Fruit fly (Drosophila melanogaster) whole organism, embryonic: Measurements from ENCODE around the gene CG3434.

Experiments
- B-H2 ChIP-seq: fragments of 200-800 bp; sonication (Bioruptor generic); optimal IDR thresholded peaks from 2 replicates; lab custom pipeline; 2018; ENCODE audit warnings: missing biosample characterization, mild to moderate bottlenecking, missing genetic modification characterization
- CG1024 ChIP-seq: fragments of 200-800 bp; sonication (Bioruptor generic); IDR thresholded peaks from 2 replicates; pipeline ENCODE4 v1.3.6; 2022; ENCODE audit warnings: missing biosample characterization, missing genetic modification characterization
- CG10543 ChIP-seq: fragments of 200-800 bp; sonication (Bioruptor generic); optimal IDR thresholded peaks from 3 replicates; lab custom pipeline; 2017; ENCODE audit warnings: missing biosample characterization, mild to moderate bottlenecking, missing genetic modification characterization, moderate library complexity
- CG10654 ChIP-seq: fragments of 200-800 bp; sonication (Bioruptor generic); optimal IDR thresholded peaks from 2 replicates; lab custom pipeline; 2016; ENCODE audit warnings: missing biosample characterization, missing genetic modification characterization
- CG11696 ChIP-seq: fragments of 200-800 bp; sonication (Bioruptor generic); IDR thresholded peaks from 2 replicates; pipeline ENCODE4 v1.3.6; 2022; ENCODE audit warnings: missing biosample characterization, missing genetic modification characterization
- CG12942 ChIP-seq: fragments of 200-800 bp; sonication (Bioruptor generic); optimal IDR thresholded peaks from 3 replicates; lab custom pipeline; 2016; ENCODE audit warnings: missing biosample characterization, missing genetic modification characterization
- CG13424 ChIP-seq: fragments of 200-800 bp; sonication (Bioruptor generic); optimal IDR thresholded peaks from 2 replicates; lab custom pipeline; 2019; ENCODE audit warnings: missing biosample characterization, mild to moderate bottlenecking, missing genetic modification characterization, moderate library complexity
- CG14441 ChIP-seq: fragments of 200-800 bp; sonication (Bioruptor generic); IDR thresholded peaks from 2 replicates; pipeline ENCODE4 v1.3.6; 2022; ENCODE audit warnings: missing biosample characterization, missing genetic modification characterization
- CG17186 ChIP-seq: fragments of 200-800 bp; sonication (Bioruptor generic); optimal IDR thresholded peaks from 3 replicates; lab custom pipeline; 2017; ENCODE audit warnings: missing biosample characterization, missing genetic modification reagents, missing genetic modification characterization
- CG17829 ChIP-seq: fragments of 200-800 bp; optimal IDR thresholded peaks from 2 replicates; lab custom pipeline; 2019; ENCODE audit warnings: missing biosample characterization, mild to moderate bottlenecking, missing genetic modification characterization, moderate library complexity
- CG17912 ChIP-seq: fragments of 200-800 bp; sonication (Bioruptor generic); optimal IDR thresholded peaks from 2 replicates; lab custom pipeline; 2018; ENCODE audit warnings: missing biosample characterization, mild to moderate bottlenecking, missing genetic modification characterization
- CG2712 ChIP-seq: fragments of 200-800 bp; optimal IDR thresholded peaks from 3 replicates; lab custom pipeline; 2019; ENCODE audit warnings: missing biosample characterization, mild to moderate bottlenecking, missing genetic modification characterization, moderate library complexity
- CG34224 ChIP-seq: fragments of 200-800 bp; sonication (Bioruptor generic); IDR thresholded peaks from 3 replicates; pipeline ENCODE4 v1.3.6; 2022; ENCODE audit warnings: missing biosample characterization, missing genetic modification characterization; ENCODE audit not compliant: partially characterized antibody
- CG34422 ChIP-seq: fragments of 200-800 bp; sonication (Bioruptor generic); IDR thresholded peaks from 3 replicates; pipeline ENCODE4 v1.3.6; 2022; ENCODE audit warnings: missing biosample characterization, missing genetic modification characterization
- CG4282 ChIP-seq: fragments of 200-800 bp; sonication (Bioruptor generic); optimal IDR thresholded peaks from 2 replicates; lab custom pipeline; 2016; ENCODE audit warnings: missing biosample characterization, missing genetic modification characterization
- CG5180 ChIP-seq: fragments of 200-800 bp; sonication (Bioruptor generic); optimal IDR thresholded peaks from 3 replicates; lab custom pipeline; 2017; ENCODE audit warnings: missing biosample characterization, missing genetic modification characterization, mild to moderate bottlenecking, moderate library complexity, missing genetic modification reagents
- CG8281 ChIP-seq: fragments of 200-800 bp; sonication (Bioruptor generic); optimal IDR thresholded peaks from 2 replicates; lab custom pipeline; 2018; ENCODE audit warnings: missing biosample characterization, mild to moderate bottlenecking, missing genetic modification characterization, moderate library complexity
- CG8478 ChIP-seq: fragments of >200 bp; optimal IDR thresholded peaks from 2 replicates; lab custom pipeline; 2018
- CG8765 ChIP-seq: fragments of 200-800 bp; sonication (Bioruptor generic); IDR thresholded peaks from 2 replicates; pipeline ENCODE4 v1.3.6; 2022; ENCODE audit warnings: missing biosample characterization, missing genetic modification characterization
- CG9797 ChIP-seq: fragments of 200-800 bp; sonication (Bioruptor generic); optimal IDR thresholded peaks from 3 replicates; lab custom pipeline; 2018; ENCODE audit warnings: missing biosample characterization, mild to moderate bottlenecking, missing genetic modification characterization
- CG9932 ChIP-seq: fragments of 200-800 bp; sonication (Bioruptor generic); IDR thresholded peaks from 2 replicates; pipeline ENCODE4 v1.3.6; 2022; ENCODE audit warnings: missing biosample characterization, missing genetic modification characterization
- Dfd ChIP-seq, 2 experiments: fragments of >200 bp; optimal IDR thresholded peaks; 2 replicates each; lab custom pipeline; 2017; ENCODE audit warnings: missing biosample characterization in 2 of 2, missing genetic modification characterization in 2 of 2
- H2.0 ChIP-seq: fragments of 200-800 bp; sonication (Bioruptor generic); IDR thresholded peaks from 2 replicates; pipeline ENCODE4 v1.3.6; 2022; ENCODE audit warnings: missing biosample characterization, missing genetic modification characterization
- MBD-R2 ChIP-seq: fragments of 200-800 bp; sonication (Bioruptor generic); IDR thresholded peaks from 2 replicates; pipeline ENCODE4 v1.3.6; 2022; ENCODE audit warnings: missing biosample characterization, missing genetic modification characterization
- Mad ChIP-seq: fragments of 200-800 bp; sonication (Bioruptor generic); optimal IDR thresholded peaks from 2 replicates; lab custom pipeline; 2016; ENCODE audit warnings: missing biosample characterization, missing genetic modification characterization
- Meics ChIP-seq: fragments of 200-800 bp; sonication (Bioruptor generic); optimal IDR thresholded peaks from 2 replicates; lab custom pipeline; 2017; ENCODE audit warnings: missing biosample characterization, mild to moderate bottlenecking, missing genetic modification characterization
- NK7.1 ChIP-seq: fragments of 200-800 bp; sonication (Bioruptor generic); optimal IDR thresholded peaks from 3 replicates; lab custom pipeline; 2016; ENCODE audit warnings: missing biosample characterization, missing genetic modification characterization
- Spps ChIP-seq: fragments of 200-800 bp; sonication (Bioruptor generic); optimal IDR thresholded peaks from 2 replicates; lab custom pipeline; 2018; ENCODE audit warnings: missing biosample characterization, mild to moderate bottlenecking, missing genetic modification characterization
- bbx ChIP-seq: fragments of 200-800 bp; sonication (Bioruptor generic); IDR thresholded peaks from 2 replicates; pipeline ENCODE4 v1.3.6; 2022; ENCODE audit warnings: missing biosample characterization, missing genetic modification characterization; ENCODE audit not compliant: partially characterized antibody
- caup ChIP-seq: fragments of 200-800 bp; sonication (Bioruptor generic); optimal IDR thresholded peaks from 3 replicates; lab custom pipeline; 2017; ENCODE audit warnings: missing biosample characterization, mild to moderate bottlenecking, missing genetic modification characterization, moderate library complexity; ENCODE audit not compliant: severe bottlenecking
- chm ChIP-seq: fragments of 200-800 bp; sonication (Bioruptor generic); IDR thresholded peaks from 2 replicates; pipeline ENCODE4 v1.3.6; 2022; ENCODE audit warnings: missing biosample characterization, missing genetic modification characterization
- corto ChIP-seq: fragments of 200-800 bp; sonication (Bioruptor generic); optimal IDR thresholded peaks from 2 replicates; lab custom pipeline; 2016; ENCODE audit warnings: missing biosample characterization, mild to moderate bottlenecking, missing genetic modification characterization, moderate library complexity
- ewg ChIP-seq: fragments of 200-800 bp; sonication (Bioruptor generic); optimal IDR thresholded peaks from 3 replicates; lab custom pipeline; 2017; ENCODE audit warnings: mild to moderate bottlenecking, missing biosample characterization, missing genetic modification reagents, missing genetic modification characterization
- ftz-f1 ChIP-seq: fragments of 200-800 bp; sonication (Bioruptor generic); optimal IDR thresholded peaks from 2 replicates; lab custom pipeline; 2016; ENCODE audit warnings: missing biosample characterization, missing genetic modification characterization
- her ChIP-seq: fragments of 200-800 bp; sonication (Bioruptor generic); optimal IDR thresholded peaks from 2 replicates; lab custom pipeline; 2016; ENCODE audit warnings: missing biosample characterization, missing genetic modification characterization
- inv ChIP-seq: fragments of 200-800 bp; sonication (Bioruptor generic); IDR thresholded peaks from 2 replicates; pipeline ENCODE4 v1.3.6; 2022; ENCODE audit warnings: missing biosample characterization, missing genetic modification characterization; ENCODE audit not compliant: partially characterized antibody
- kni ChIP-seq: fragments of 200-800 bp; sonication (Bioruptor generic); optimal IDR thresholded peaks from 3 replicates; lab custom pipeline; 2017; ENCODE audit warnings: mild to moderate bottlenecking, missing biosample characterization, missing genetic modification reagents, missing genetic modification characterization
- lola ChIP-seq, 3 experiments: fragments of >200 bp in 2 of 3; fragments of 200-800 bp in 1 of 3; sonication (Bioruptor generic) in 1 of 3; optimal IDR thresholded peaks; 2 replicates each; lab custom pipeline; 2017 to 2019; ENCODE audit warnings: missing biosample characterization in 3 of 3, missing genetic modification characterization in 3 of 3, mild to moderate bottlenecking in 1 of 3, moderate library complexity in 1 of 3
- mam ChIP-seq: fragments of 200-800 bp; sonication (Bioruptor generic); optimal IDR thresholded peaks from 3 replicates; lab custom pipeline; 2016; ENCODE audit warnings: missing biosample characterization, missing genetic modification characterization
- pita ChIP-seq: fragments of 200-800 bp; sonication (Bioruptor generic); optimal IDR thresholded peaks from 2 replicates; lab custom pipeline; 2017; ENCODE audit warnings: missing biosample characterization, mild to moderate bottlenecking, missing genetic modification characterization
- ranshi ChIP-seq: fragments of 200-800 bp; sonication (Bioruptor generic); IDR thresholded peaks from 2 replicates; pipeline ENCODE4 v1.3.6; 2022; ENCODE audit warnings: missing biosample characterization, missing genetic modification characterization
- row ChIP-seq: fragments of 200-800 bp; sonication (Bioruptor generic); IDR thresholded peaks from 3 replicates; pipeline ENCODE4 v1.3.6; 2022; ENCODE audit warnings: missing biosample characterization, missing genetic modification characterization
- sd ChIP-seq: fragments of 200-800 bp; sonication (Bioruptor generic); optimal IDR thresholded peaks from 3 replicates; lab custom pipeline; 2018; ENCODE audit warnings: missing biosample characterization, mild to moderate bottlenecking, missing genetic modification characterization, moderate library complexity
- sim ChIP-seq: fragments of 200-800 bp; sonication (Bioruptor generic); IDR thresholded peaks from 2 replicates; pipeline ENCODE4 v1.3.6; 2022; ENCODE audit warnings: missing biosample characterization, missing genetic modification characterization
- sima ChIP-seq: fragments of 200-800 bp; sonication (Bioruptor generic); optimal IDR thresholded peaks from 2 replicates; lab custom pipeline; 2016; ENCODE audit warnings: missing biosample characterization, missing genetic modification characterization
- sob ChIP-seq: fragments of 200-800 bp; sonication (Bioruptor generic); IDR thresholded peaks from 2 replicates; pipeline ENCODE4 v1.3.6; 2022; ENCODE audit warnings: missing biosample characterization, missing genetic modification characterization
- tio ChIP-seq: fragments of 200-800 bp; sonication (Bioruptor generic); optimal IDR thresholded peaks from 2 replicates; lab custom pipeline; 2017; ENCODE audit warnings: missing biosample characterization, missing genetic modification characterization, inconsistent platforms
- tna ChIP-seq: fragments of 200-800 bp; sonication (Bioruptor generic); IDR thresholded peaks from 2 replicates; pipeline ENCODE4 v1.3.6; 2022; ENCODE audit warnings: missing biosample characterization, missing genetic modification characterization; ENCODE audit not compliant: partially characterized antibody
- toy ChIP-seq: fragments of 200-800 bp; sonication (Bioruptor generic); IDR thresholded peaks from 2 replicates; pipeline ENCODE4 v1.3.6; 2022; ENCODE audit warnings: missing biosample characterization, missing genetic modification characterization
- wor ChIP-seq: fragments of 200-800 bp; sonication (Bioruptor generic); IDR thresholded peaks from 2 replicates; pipeline ENCODE4 v1.3.6; 2022; ENCODE audit warnings: missing biosample characterization, missing genetic modification characterization
- zfh1 ChIP-seq: fragments of 200-800 bp; sonication (Bioruptor generic); IDR thresholded peaks from 3 replicates; pipeline ENCODE4 v1.3.6; 2022; ENCODE audit warnings: missing biosample characterization, missing genetic modification characterization

The CG3434 gene

DNA sequence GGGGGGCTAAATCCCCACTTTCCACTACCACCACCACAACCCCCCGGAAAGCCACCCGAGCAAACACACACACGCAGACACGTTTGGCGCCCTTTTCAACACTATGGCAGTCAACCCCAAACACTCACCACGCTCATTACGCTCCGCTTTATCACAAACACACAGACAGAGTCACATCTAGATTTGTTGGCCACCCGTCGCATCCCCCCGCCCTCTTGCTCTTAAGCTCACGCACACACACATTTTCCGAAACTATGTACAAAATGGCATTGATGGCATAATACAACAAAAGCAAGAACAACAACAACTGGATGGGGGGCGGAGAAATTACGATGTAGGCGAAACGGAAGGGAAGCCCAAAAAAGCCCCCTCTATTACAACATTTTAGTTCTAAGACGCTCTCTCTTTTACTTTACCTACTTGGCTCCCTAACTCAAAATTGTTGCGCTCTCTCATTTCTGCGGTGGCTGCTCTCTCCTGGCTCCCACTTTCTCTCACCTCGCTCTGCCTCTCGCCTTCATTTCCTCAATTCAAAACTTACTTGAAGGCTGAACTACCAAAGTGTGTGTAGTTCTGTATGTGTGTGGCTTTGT is 5.1 kb upstream of the CG3434 start (continued):
- TF ChIP-seq H2.0 (GFP tag; lab: Robert Waterston, UW) (no peak), inv (GFP tag; lab: Robert Waterston, UW) (no peak), CG2712 (tag; lab: Kevin White, UChicago) (no peak), CG34422 (GFP tag; lab: Robert Waterston, UW) (no peak), CG13424 (tag; lab: Kevin White, UChicago) (no peak), bbx (peak; percentile 31; the same call in 1 of the 2 replicates), kni (GFP tag; lab: Kevin White, UChicago) (peak; percentile 71), CG4282 (no peak), mam (GFP tag; lab: Kevin White, UChicago) (no peak), Mad (GFP tag; lab: Kevin White, UChicago) (no peak), NK7.1 (GFP tag; lab: Kevin White, UChicago) (no peak), toy (GFP tag; lab: Robert Waterston, UW) (no peak), MBD-R2 (GFP tag; lab: Robert Waterston, UW) (no peak; the same call in 1 of the 2 replicates), B-H2 (GFP tag; lab: Kevin White, UChicago) (no peak), Meics (GFP tag; lab: Kevin White, UChicago) (no peak), ranshi (GFP tag; lab: Robert Waterston, UW) (no peak), CG11696 (no peak), CG10654 (GFP tag; lab: Kevin White, UChicago) (no peak), CG9797 (GFP tag; lab: Kevin White, UChicago) (no peak), CG9932 (GFP tag; lab: Robert Waterston, UW) (no peak), row (GFP tag; lab: Robert Waterston, UW) (peak; percentile 13; the same call in 1 of the 3 replicates), CG34224 (GFP tag; lab: Robert Waterston, UW) (no peak), caup (GFP tag; lab: Kevin White, UChicago) (no peak), lola (GFP tag; optimal IDR thresholded peaks at IDR 0.05; lab: Kevin White, UChicago) (no peak), ftz-f1 (no peak), CG12942 (GFP tag; lab: Kevin White, UChicago) (no peak), CG17912 (GFP tag; lab: Kevin White, UChicago) (no peak), pita (GFP tag; lab: Kevin White, UChicago) (no peak), Dfd (GFP tag; optimal IDR thresholded peaks at IDR 0.05; lab: Kevin White, UChicago) (no peak), CG5180 (no peak), chm (GFP tag; lab: Robert Waterston, UW) (no peak), sim (GFP tag; lab: Robert Waterston, UW) (no peak), CG14441 (GFP tag; lab: Robert Waterston, UW) (no peak), zfh1 (GFP tag; lab: Robert Waterston, UW) (no peak), CG8281 (tag; lab: Kevin White, UChicago) (peak; percentile 60), CG1024 (GFP tag; lab: Robert Waterston, UW) (no peak), wor (no peak), corto (GFP tag; lab: Kevin White, UChicago) (no peak), sima (no peak), ewg (GFP tag; lab: Kevin White, UChicago) (no peak), tio (GFP tag; lab: Kevin White, UChicago) (no peak), her (GFP tag; lab: Kevin White, UChicago) (no peak), CG10543 (GFP tag; lab: Kevin White, UChicago) (peak; percentile 50), sob (GFP tag; lab: Robert Waterston, UW) (no peak), tna (0 out of 2 replicates have a peak, but pooled peaks have one; percentile 21), CG8765 (GFP tag; lab: Robert Waterston, UW) (no peak), CG8478 (lab: Kevin White, UChicago) (peak; percentile 77), CG17186 (GFP tag; lab: Kevin White, UChicago) (no peak), sd (tag; lab: Kevin White, UChicago) (peak; percentile 51), Spps (no peak), CG17829 (tag; lab: Kevin White, UChicago) (no peak)
